Worm (Caenorhabditis elegans) whole organism, early embryonic: ENCODE measurements around the gene srh-55.

Experiments used
- B0310.2 ChIP-seq: sonication (generic microtip); optimal IDR thresholded peaks from 2 replicates; lab custom pipeline; 2016; ENCODE audit warnings: mild to moderate bottlenecking, missing genetic modification characterization, missing compliant biosample characterization
- F13C5.2 ChIP-seq: sonication (generic microtip); optimal IDR thresholded peaks from 2 replicates; lab custom pipeline; 2017; ENCODE audit warnings: mild to moderate bottlenecking, missing genetic modification characterization, inconsistent platforms, missing compliant biosample characterization
- aly-1 ChIP-seq: sonication (generic microtip); optimal IDR thresholded peaks from 2 replicates; lab custom pipeline; 2016; ENCODE audit warnings: missing genetic modification characterization, missing compliant biosample characterization
- ama-1 ChIP-seq: fragments of 150-350 bp; optimal IDR thresholded peaks from 2 replicates; lab custom pipeline; 2014
- ceh-13 ChIP-seq: fragments of 200-800 bp; sonication (Bioruptor generic); optimal IDR thresholded peaks from 2 replicates; lab custom pipeline; 2018; ENCODE audit warnings: mild to moderate bottlenecking, missing genetic modification characterization, missing compliant biosample characterization
- ets-7 ChIP-seq: sonication (generic microtip); optimal IDR thresholded peaks from 2 replicates; lab custom pipeline; 2016; ENCODE audit warnings: missing genotype, missing genetic modification characterization, missing compliant biosample characterization
- flt-1 ChIP-seq: fragments of 200-800 bp; sonication (Bioruptor generic); IDR thresholded peaks from 2 replicates; pipeline ENCODE4 v1.3.6; 2022; ENCODE audit warnings: missing genetic modification characterization, missing compliant biosample characterization
- hmbx-1 ChIP-seq: sonication (generic microtip); optimal IDR thresholded peaks from 2 replicates; lab custom pipeline; 2016; ENCODE audit warnings: mild to moderate bottlenecking, missing genetic modification characterization, missing compliant biosample characterization
- hmg-4 ChIP-seq: fragments of 200-800 bp; sonication (Bioruptor generic); optimal IDR thresholded peaks from 2 replicates; lab custom pipeline; 2018; ENCODE audit warnings: mild to moderate bottlenecking, missing genetic modification characterization, missing compliant biosample characterization
- pes-1 ChIP-seq: fragments of 200-800 bp; sonication (Bioruptor generic); IDR thresholded peaks from 2 replicates; pipeline ENCODE4 v1.3.6; 2022; ENCODE audit warnings: missing genetic modification reagents, missing genetic modification characterization, missing compliant biosample characterization
- tbx-11 ChIP-seq: fragments of 200-800 bp; sonication (Bioruptor generic); IDR thresholded peaks from 2 replicates; pipeline ENCODE4 v1.3.6; 2022; ENCODE audit warnings: missing genetic modification characterization, missing compliant biosample characterization
- tbx-37 ChIP-seq: fragments of 200-800 bp; sonication (Bioruptor generic); conservative IDR thresholded peaks from 2 replicates; pipeline ENCODE4 v1.3.6; 2022; ENCODE audit warnings: missing genetic modification reagents, missing genetic modification characterization, missing compliant biosample characterization
- tra-4 ChIP-seq: sonication (generic microtip); optimal IDR thresholded peaks from 2 replicates; lab custom pipeline; 2017; ENCODE audit warnings: missing genetic modification characterization, missing compliant biosample characterization

ce11 chrV:15139811-15140210, 13.6 kb upstream of the srh-55 start:
- no peak for TF ChIP-seq ama-1 (lab: Kevin White, UChicago)
- TF ChIP-seq tra-4 = no peak
- TF ChIP-seq pes-1 (GFP tag; lab: Robert Waterston, UW) = no peak
- no peak for TF ChIP-seq aly-1 (tag; lab: Kevin White, UChicago)
- TF ChIP-seq tbx-11 (GFP tag; lab: Robert Waterston, UW) = no peak
- TF ChIP-seq ets-7 (tag; lab: Kevin White, UChicago) = no peak
- no peak for TF ChIP-seq B0310.2
- no peak for TF ChIP-seq flt-1 (GFP tag; lab: Robert Waterston, UW)
- no peak for TF ChIP-seq hmbx-1 (tag; lab: Kevin White, UChicago)
- TF ChIP-seq hmg-4 = no peak
- no peak for TF ChIP-seq tbx-37 (GFP tag; lab: Robert Waterston, UW)
- no peak for TF ChIP-seq ceh-13 (GFP tag; lab: Kevin White, UChicago)
- TF ChIP-seq F13C5.2 = no peak
